Fruit fly (Drosophila melanogaster): ENCODE data around the gene Ublcp1.

Gene Ublcp1

dm6 chr3R:23097197-23097809 lies 36.0 kb downstream of the Ublcp1 start, which contains the start of gene CG6733:
Gene CG6733, plus strand, starts transcription at chr3R:23097728.
- TF ChIP-seq CG15710 (tag; optimal IDR thresholded peaks at IDR 0.05): no peak
- TF ChIP-seq Pif1A (GFP tag; optimal IDR thresholded peaks at IDR 0.05): no peak
- no peak for TF ChIP-seq gl (tag; optimal IDR thresholded peaks at IDR 0.05)
- TF ChIP-seq CG32121 (GFP tag; IDR thresholded peaks at IDR 0.05): no peak
- TF ChIP-seq CG9948 (tag; optimal IDR thresholded peaks at IDR 0.05): no peak
- no peak for TF ChIP-seq CG12605 (GFP tag; IDR thresholded peaks at IDR 0.05)
- TF ChIP-seq CG4496 (GFP tag; IDR thresholded peaks at IDR 0.05): no peak
- TF ChIP-seq CG13204 (GFP tag; optimal IDR thresholded peaks at IDR 0.05): no peak
- TF ChIP-seq Pif1B (GFP tag; optimal IDR thresholded peaks at IDR 0.05): no peak
- TF ChIP-seq CG34367 (tag; optimal IDR thresholded peaks at IDR 0.05): no peak

dm6 chr3R:23099233-23099632 lies 37.9 kb downstream of the Ublcp1 start, which contains the start of gene CG6738:
Gene CG6738, plus strand, starts transcription at chr3R:23099533.
- no peak for TF ChIP-seq EcR (GFP tag; optimal IDR thresholded peaks at IDR 0.05)
- no peak for TF ChIP-seq CG8301 (tag; optimal IDR thresholded peaks at IDR 0.05)
- no peak for TF ChIP-seq CG34367 (tag; optimal IDR thresholded peaks at IDR 0.05)
- no peak for TF ChIP-seq CG15710 (tag; optimal IDR thresholded peaks at IDR 0.05)
- TF ChIP-seq CG10348 (GFP tag; IDR thresholded peaks at IDR 0.05): no peak
- TF ChIP-seq CG8159 (tag; optimal IDR thresholded peaks at IDR 0.05): no peak
- no peak for TF ChIP-seq CG17806 (tag; optimal IDR thresholded peaks at IDR 0.05)
- no peak for TF ChIP-seq CG12605 (GFP tag; IDR thresholded peaks at IDR 0.05)
- no peak for TF ChIP-seq D1 (tag; optimal IDR thresholded peaks at IDR 0.05)
- TF ChIP-seq CG4496 (GFP tag; IDR thresholded peaks at IDR 0.05): no peak
- no peak for TF ChIP-seq fd96Ca (GFP tag; IDR thresholded peaks at IDR 0.05)
- no peak for TF ChIP-seq Snoo (tag; optimal IDR thresholded peaks at IDR 0.05)
- TF ChIP-seq CG32121 (GFP tag; IDR thresholded peaks at IDR 0.05): no peak
- no peak for TF ChIP-seq CG14655 (GFP tag; optimal IDR thresholded peaks at IDR 0.05)
- TF ChIP-seq Pif1A (GFP tag; optimal IDR thresholded peaks at IDR 0.05): no peak
- no peak for TF ChIP-seq CG13204 (GFP tag; optimal IDR thresholded peaks at IDR 0.05)
- TF ChIP-seq CG9948 (tag; optimal IDR thresholded peaks at IDR 0.05): no peak
- no peak for TF ChIP-seq gl (tag; optimal IDR thresholded peaks at IDR 0.05)

- TF ChIP-seq CG8301 (tag; optimal IDR thresholded peaks at IDR 0.05) (peak; percentile 15), Snoo (tag; optimal IDR thresholded peaks at IDR 0.05) (no peak), CG14655 (GFP tag; optimal IDR thresholded peaks at IDR 0.05) (peak; percentile 13)
These were observed 49.4 kb downstream of the Ublcp1 start for dm6 chr3R:23110724-23111123.

Data from whole organism, pupa.